Worm (Caenorhabditis elegans): Measurements from ENCODE around the gene T09D3.8.
A peak's percentile ranks its signal among the peaks of the same experiment; 100 is the strongest.

Gene T09D3.8

DNA sequence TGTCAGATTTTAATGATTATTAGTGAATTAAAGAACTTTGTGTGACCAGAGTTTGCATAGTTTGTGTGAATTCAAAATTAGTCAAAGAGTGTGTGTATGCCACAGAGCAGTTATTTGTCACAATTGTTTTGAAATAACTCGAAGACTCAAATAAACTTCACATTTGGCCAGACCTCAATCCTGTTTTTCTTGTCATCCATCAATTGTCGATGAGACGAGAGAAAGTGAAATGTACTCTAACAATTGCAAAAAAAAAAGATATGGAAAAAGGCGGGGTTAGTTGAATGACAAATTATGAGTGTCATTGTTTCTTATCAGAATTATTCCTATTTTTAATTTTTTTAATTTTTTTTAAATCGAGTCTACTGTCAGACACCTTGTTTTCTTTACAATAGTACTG lies at the start of gene T09D3.8:
TSS of gene T09D3.8 (plus strand) at position 301 of the 400 bp plus-strand sequence.
- TF ChIP-seq snu-23 (GFP tag; optimal IDR thresholded peaks at IDR 0.05) = no peak
- no peak for TF ChIP-seq sox-4 (tag; optimal IDR thresholded peaks at IDR 0.05)
- no peak for TF ChIP-seq unc-30 (tag; optimal IDR thresholded peaks at IDR 0.05)
- TF ChIP-seq unc-86 (tag; optimal IDR thresholded peaks at IDR 0.05) = no peak
- TF ChIP-seq C16A3.4 (tag; optimal IDR thresholded peaks at IDR 0.05) = no peak
- no peak for TF ChIP-seq nhr-84 (tag; optimal IDR thresholded peaks at IDR 0.05)
- no peak for TF ChIP-seq snpc-4 (tag; optimal IDR thresholded peaks at IDR 0.05)
- no peak for TF ChIP-seq efl-1 (optimal IDR thresholded peaks at IDR 0.05)
- no peak for TF ChIP-seq efl-1 (GFP tag; optimal IDR thresholded peaks at IDR 0.05 in 1 of 2)
- no peak for TF ChIP-seq C34B4.2 (tag; optimal IDR thresholded peaks at IDR 0.05)
- no peak for TF ChIP-seq nhr-28 (tag; optimal IDR thresholded peaks at IDR 0.05)
- TF ChIP-seq isw-1 (GFP tag; IDR thresholded peaks at IDR 0.05) = no peak
- no peak for TF ChIP-seq tbx-2 (tag; optimal IDR thresholded peaks at IDR 0.05)
- no peak for TF ChIP-seq mdl-1 (tag; optimal IDR thresholded peaks at IDR 0.05)
- no peak for TF ChIP-seq lin-14 (GFP tag; optimal IDR thresholded peaks at IDR 0.05)

- no peak for TF ChIP-seq mdl-1 (tag; optimal IDR thresholded peaks at IDR 0.05)
- no peak for TF ChIP-seq fos-1 (tag; optimal IDR thresholded peaks at IDR 0.05)
- TF ChIP-seq elt-3 (tag; optimal IDR thresholded peaks at IDR 0.05) = no peak
These were observed 46.6 kb upstream of the T09D3.8 start for ce11 chrV:5318349-5318748.

DNA sequence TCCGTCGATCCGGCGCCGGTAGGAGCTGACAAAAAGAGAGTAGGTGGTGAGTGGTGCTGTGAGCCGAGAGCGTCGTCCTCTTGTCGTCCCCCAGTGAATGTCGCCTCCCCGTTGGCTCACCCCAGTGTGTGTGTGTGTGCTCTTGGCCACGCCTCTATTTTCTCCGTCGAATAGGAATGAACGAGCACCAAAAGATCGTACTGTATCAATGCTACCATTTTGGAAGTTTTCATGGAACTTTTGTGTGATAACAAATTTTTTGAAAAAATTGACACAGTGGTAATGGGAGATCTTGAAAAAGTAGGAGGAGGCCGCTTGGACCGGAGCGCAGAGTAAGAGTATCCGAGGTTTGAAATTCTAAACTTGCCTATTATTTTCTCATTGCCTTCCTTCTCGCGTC lies 45.5 kb upstream of the T09D3.8 start, which contains the start of gene ceh-34:
TSS of gene ceh-34 (minus strand) at position 101 of the 400 bp plus-strand sequence.
- TF ChIP-seq nhr-85 (tag) (peak; percentile 6), isw-1 (GFP tag; IDR thresholded peaks at IDR 0.05) (no peak), lir-3 (tag; optimal IDR thresholded peaks at IDR 0.05; ENCODE audit: poor library complexity) (no peak)

ce11 chrV:5322815-5323214 lies 42.1 kb upstream of the T09D3.8 start:
- TF ChIP-seq nhr-20 (tag; optimal IDR thresholded peaks at IDR 0.05) (no peak), lsy-2 (tag; optimal IDR thresholded peaks at IDR 0.05) (peak in 1 of 2 experiments; percentile 55)

ce11 chrV:5324566-5324965 lies 40.4 kb upstream of the T09D3.8 start, which contains the start of gene ceh-33:
ceh-33 (minus strand) TSS chrV:5324666.
- TF ChIP-seq nhr-85 (tag) (peak; percentile 18), grh-1 (GFP tag; IDR thresholded peaks at IDR 0.05) (no peak)

- TF ChIP-seq ces-1 (GFP tag; optimal IDR thresholded peaks at IDR 0.05) (no peak), lsy-2 (tag; optimal IDR thresholded peaks at IDR 0.05) (no peak), xbp-1 (tag; optimal IDR thresholded peaks at IDR 0.05) (no peak), mef-2 (tag; optimal IDR thresholded peaks at IDR 0.05) (no peak)
These were observed 36.6 kb upstream of the T09D3.8 start, which contains the start of gene C10G8.8 for ce11 chrV:5328314-5328713. C10G8.8 (minus strand) TSS chrV:5328414.

DNA sequence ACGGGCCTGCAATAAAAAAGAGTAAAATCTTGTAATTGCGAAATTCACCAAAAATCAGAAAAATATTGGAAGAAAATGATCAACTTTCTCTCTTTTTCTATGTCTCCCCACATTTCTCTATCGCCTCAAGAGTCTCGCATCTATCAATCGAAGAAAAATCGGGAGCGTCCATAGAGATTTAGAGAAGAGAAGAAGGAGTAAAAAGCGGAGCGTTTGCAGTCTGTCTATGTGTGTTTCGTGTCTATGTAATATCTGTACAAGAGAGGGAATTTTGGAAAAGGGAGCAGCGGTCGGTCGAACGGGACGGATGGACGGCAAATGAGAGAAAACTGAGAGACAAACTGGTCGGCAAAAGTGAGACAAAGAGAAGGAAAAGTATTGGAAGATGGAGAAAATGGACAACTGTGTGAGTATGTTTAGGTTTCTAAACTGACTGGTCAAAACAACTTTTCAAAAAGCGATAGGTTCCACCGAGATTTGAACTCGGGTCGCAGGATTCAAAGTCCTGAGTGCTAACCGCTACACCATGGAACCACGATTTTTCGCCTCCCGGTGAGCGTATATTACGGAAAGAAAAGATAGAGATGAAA lies 35.2 kb upstream of the T09D3.8 start:
- TF ChIP-seq nhr-71 (tag; optimal IDR thresholded peaks at IDR 0.05) (peak; percentile 51), nhr-19 (GFP tag; conservative IDR thresholded peaks at IDR 0.05) (no peak), lin-13 (GFP tag; optimal IDR thresholded peaks at IDR 0.05) (no peak), efl-3 (GFP tag; optimal IDR thresholded peaks at IDR 0.05) (no peak), nhr-237 (tag; optimal IDR thresholded peaks at IDR 0.05) (peak; percentile 14), isw-1 (GFP tag; IDR thresholded peaks at IDR 0.05) (no peak), mef-2 (tag; optimal IDR thresholded peaks at IDR 0.05) (no peak), ces-1 (GFP tag; optimal IDR thresholded peaks at IDR 0.05) (no peak), ets-5 (GFP tag; IDR thresholded peaks at IDR 0.05) (no peak), alr-1 (tag; optimal IDR thresholded peaks at IDR 0.05; ENCODE audit: borderline replicate concordance) (no peak), snu-23 (GFP tag; optimal IDR thresholded peaks at IDR 0.05) (peak; percentile 50), efl-1 (optimal IDR thresholded peaks at IDR 0.05) (peak in 1 of 2 experiments; percentile 5), efl-1 (GFP tag; optimal IDR thresholded peaks at IDR 0.05 in 1 of 2) (peak; percentile 13 to 94), rnt-1 (tag; optimal IDR thresholded peaks at IDR 0.05) (peak; percentile 36), ceh-90 (tag; optimal IDR thresholded peaks at IDR 0.05) (no peak), C34B4.2 (tag; optimal IDR thresholded peaks at IDR 0.05) (no peak), vab-15 (tag; optimal IDR thresholded peaks at IDR 0.05) (no peak), fos-1 (tag; optimal IDR thresholded peaks at IDR 0.05) (no peak), nhr-47 (tag; optimal IDR thresholded peaks at IDR 0.05) (peak; percentile 28), ceh-8 (GFP tag; optimal IDR thresholded peaks at IDR 0.05) (no peak), tlp-1 (tag; optimal IDR thresholded peaks at IDR 0.05) (no peak), skn-1 (tag; optimal IDR thresholded peaks at IDR 0.05) (no peak), snpc-4 (tag; optimal IDR thresholded peaks at IDR 0.05) (peak; percentile 6), fkh-8 (tag; optimal IDR thresholded peaks at IDR 0.05) (no peak), grh-1 (GFP tag; IDR thresholded peaks at IDR 0.05) (no peak)
